Worm (Caenorhabditis elegans) whole organism, L3 larva: Measurements from ENCODE around the gene sup-9.
"Not testable (repeated sequence)": the region's sequence is repeated elsewhere in the genome, so short reads cannot be mapped to it uniquely, and the experiment has no call there.

Experiments used
- R02D3.7 ChIP-seq: fragments of 150-350 bp; optimal IDR thresholded peaks from 2 replicates; lab custom pipeline; 2014; ENCODE audit warnings: missing biosample characterization, missing genetic modification characterization
- ZK546.5 ChIP-seq: sonication (generic microtip); optimal IDR thresholded peaks from 2 replicates; lab custom pipeline; 2017; ENCODE audit warnings: missing biosample characterization, missing genetic modification characterization
- aly-2 ChIP-seq: fragments of 150-350 bp; optimal IDR thresholded peaks from 2 replicates; lab custom pipeline; 2014; ENCODE audit warnings: missing biosample characterization, missing genetic modification characterization
- ama-1 ChIP-seq: fragments of 150-350 bp; optimal IDR thresholded peaks from 2 replicates; lab custom pipeline; 2018
- ceh-16 ChIP-seq: sonication (generic microtip); optimal IDR thresholded peaks from 2 replicates; lab custom pipeline; 2017; ENCODE audit warnings: missing biosample characterization, missing genetic modification characterization
- ceh-9 ChIP-seq: sonication (generic microtip); optimal IDR thresholded peaks from 2 replicates; lab custom pipeline; 2018; ENCODE audit warnings: missing biosample characterization, missing genetic modification characterization
- egl-5 ChIP-seq: fragments of 150-350 bp; optimal IDR thresholded peaks from 2 replicates; lab custom pipeline; 2017; ENCODE audit warnings: missing biosample characterization, missing genetic modification reagents, missing genetic modification characterization, inconsistent platforms
- elt-1 ChIP-seq: fragments of 150-350 bp; optimal IDR thresholded peaks from 2 replicates; lab custom pipeline; 2014; ENCODE audit warnings: missing biosample characterization, missing genetic modification characterization
- elt-2 ChIP-seq: sonication (generic microtip); optimal IDR thresholded peaks from 2 replicates; lab custom pipeline; 2016; ENCODE audit warnings: missing genetic modification reagents, mild to moderate bottlenecking, missing genetic modification characterization, missing compliant biosample characterization
- elt-3 ChIP-seq, 3 experiments: fragments of 150-350 bp in 1 of 3; sonication (generic microtip) in 2 of 3; optimal IDR thresholded peaks; 2 replicates in 2 of 3; 4 replicates in 1 of 3; lab custom pipeline; 2014 to 2017; ENCODE audit warnings: missing biosample characterization in 3 of 3, missing genetic modification characterization in 3 of 3
- fkh-10 ChIP-seq: sonication (generic microtip); optimal IDR thresholded peaks from 2 replicates; lab custom pipeline; 2017; ENCODE audit warnings: missing biosample characterization, missing genetic modification reagents, missing genetic modification characterization
- fkh-2 ChIP-seq: fragments of 150-350 bp; optimal IDR thresholded peaks from 2 replicates; lab custom pipeline; 2014; ENCODE audit warnings: missing biosample characterization, missing genetic modification reagents, missing genetic modification characterization
- fos-1 ChIP-seq: fragments of 150-350 bp; optimal IDR thresholded peaks from 2 replicates; lab custom pipeline; 2014; ENCODE audit warnings: missing biosample characterization, missing genetic modification characterization
- hmg-11 ChIP-seq: sonication (generic microtip); optimal IDR thresholded peaks from 2 replicates; lab custom pipeline; 2016; ENCODE audit warnings: missing genetic modification characterization, missing compliant biosample characterization
- jun-1 ChIP-seq: fragments of 150-350 bp; optimal IDR thresholded peaks from 2 replicates; lab custom pipeline; 2014; ENCODE audit warnings: missing biosample characterization, missing genetic modification reagents, missing genetic modification characterization
- lin-15B ChIP-seq: fragments of 150-350 bp; optimal IDR thresholded peaks from 2 replicates; lab custom pipeline; 2014; ENCODE audit warnings: missing biosample characterization, missing genetic modification characterization
- lin-39 ChIP-seq: fragments of 150-350 bp; optimal IDR thresholded peaks from 2 replicates; lab custom pipeline; 2018; ENCODE audit warnings: missing biosample characterization, missing genetic modification reagents, missing genetic modification characterization
- lsy-12 ChIP-seq: sonication (generic microtip); optimal IDR thresholded peaks from 2 replicates; lab custom pipeline; 2016; ENCODE audit warnings: mild to moderate bottlenecking, missing genetic modification characterization, missing compliant biosample characterization
- mdl-1 ChIP-seq: fragments of 150-350 bp; optimal IDR thresholded peaks from 2 replicates; lab custom pipeline; 2014; ENCODE audit warnings: missing biosample characterization, missing genetic modification characterization
- mml-1 ChIP-seq: fragments of 150-350 bp; sonication (generic microtip); optimal IDR thresholded peaks from 3 replicates; lab custom pipeline; 2014; ENCODE audit warnings: missing biosample characterization, missing genetic modification characterization
- nhr-25 ChIP-seq: sonication (generic microtip); optimal IDR thresholded peaks from 2 replicates; lab custom pipeline; 2017; ENCODE audit warnings: missing biosample characterization, missing genetic modification characterization
- nhr-43 ChIP-seq: sonication (generic microtip); optimal IDR thresholded peaks from 2 replicates; lab custom pipeline; 2016; ENCODE audit warnings: mild to moderate bottlenecking, missing genetic modification characterization, missing compliant biosample characterization; ENCODE audit not compliant: poor library complexity, severe bottlenecking
- nhr-67 ChIP-seq: fragments of 150-350 bp; optimal IDR thresholded peaks from 2 replicates; lab custom pipeline; 2014; ENCODE audit warnings: missing biosample characterization, missing genetic modification characterization
- nhr-76 ChIP-seq: fragments of 150-350 bp; sonication (generic microtip); optimal IDR thresholded peaks from 5 replicates; lab custom pipeline; 2014; ENCODE audit warnings: missing biosample characterization, missing genetic modification characterization
- nhr-77 ChIP-seq: fragments of 150-350 bp; optimal IDR thresholded peaks from 2 replicates; lab custom pipeline; 2014; ENCODE audit warnings: missing biosample characterization, missing genetic modification characterization
- pha-4 ChIP-seq: fragments of 150-350 bp; optimal IDR thresholded peaks from 2 replicates; lab custom pipeline; 2014; ENCODE audit warnings: missing biosample characterization, missing genetic modification reagents, missing genetic modification characterization
- pqm-1 ChIP-seq: fragments of 150-350 bp; optimal IDR thresholded peaks from 2 replicates; lab custom pipeline; 2017; ENCODE audit warnings: missing biosample characterization, missing genetic modification characterization, inconsistent platforms
- sea-2 ChIP-seq: fragments of 150-350 bp; sonication (generic microtip); optimal IDR thresholded peaks from 4 replicates; lab custom pipeline; 2014; ENCODE audit warnings: missing biosample characterization, missing genetic modification reagents, missing genetic modification characterization
- skn-1 ChIP-seq: fragments of 150-350 bp; optimal IDR thresholded peaks from 2 replicates; lab custom pipeline; 2014; ENCODE audit warnings: missing biosample characterization, missing genetic modification characterization
- snpc-4 ChIP-seq: fragments of 150-350 bp; optimal IDR thresholded peaks from 2 replicates; lab custom pipeline; 2014; ENCODE audit warnings: missing biosample characterization, missing genetic modification characterization
- unc-39 ChIP-seq: sonication (generic microtip); optimal IDR thresholded peaks from 4 replicates; lab custom pipeline; 2017; ENCODE audit warnings: missing biosample characterization, missing genetic modification characterization
- unc-62 ChIP-seq: fragments of 150-350 bp; sonication (generic microtip); optimal IDR thresholded peaks from 4 replicates; lab custom pipeline; 2014; ENCODE audit warnings: missing biosample characterization, missing genetic modification reagents, missing genetic modification characterization
- ztf-11 ChIP-seq: fragments of 150-350 bp; optimal IDR thresholded peaks from 2 replicates; lab custom pipeline; 2014; ENCODE audit warnings: missing biosample characterization, missing genetic modification characterization
- ztf-4 ChIP-seq: fragments of 150-350 bp; optimal IDR thresholded peaks from 2 replicates; lab custom pipeline; 2014; ENCODE audit warnings: missing biosample characterization, missing genetic modification characterization

sup-9 gene

DNA sequence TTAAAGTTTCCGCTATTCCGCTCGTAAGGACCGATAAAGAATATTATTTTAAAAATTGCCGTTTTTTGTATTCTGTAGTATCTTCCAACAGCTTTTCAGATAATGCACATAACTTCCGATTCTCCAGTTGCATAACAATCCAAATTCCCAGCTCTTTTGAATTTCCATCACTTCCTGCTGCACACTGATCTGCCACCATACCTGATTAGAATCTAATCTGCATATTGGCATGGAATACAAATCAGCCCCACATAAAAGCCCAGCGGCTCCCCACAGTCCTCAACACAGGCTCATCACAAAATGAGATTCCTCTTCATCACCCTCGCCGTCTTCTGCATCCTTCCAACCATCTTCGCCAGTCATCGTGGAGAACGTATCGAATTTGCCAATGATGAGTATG, 1.8 kb upstream of the sup-9 start, which contains the start of gene nspf-2:
TSS of gene nspf-2 (plus strand) at position 301 of the 400 bp plus-strand sequence.
- not testable (repeated sequence) for TF ChIP-seq mml-1; ceh-16 (tag; lab: Kevin White, UChicago); unc-39 (tag; lab: Kevin White, UChicago)

DNA sequence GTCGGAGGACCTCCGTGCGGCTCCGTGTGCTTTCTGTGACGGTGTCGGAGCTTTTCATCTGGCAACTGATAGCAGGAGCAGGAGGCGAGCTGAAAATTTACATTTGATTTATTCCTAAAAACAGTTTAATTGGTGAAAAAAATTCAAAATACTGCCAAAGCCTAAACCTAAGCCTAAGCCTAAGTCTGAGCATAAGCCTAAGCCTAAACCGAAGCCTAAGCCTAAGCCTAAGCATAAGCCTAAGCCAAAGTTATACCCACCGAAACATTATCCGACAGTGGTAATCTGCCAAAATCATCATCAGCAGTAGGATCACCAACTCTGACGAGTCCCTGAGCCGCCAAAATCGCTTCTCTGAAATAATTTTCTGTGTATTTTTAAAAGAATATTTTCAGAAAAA, 2.0 kb downstream of the sup-9 start:
- no peak for TF ChIP-seq nhr-67 (tag; lab: Kevin White, UChicago)
- no peak for TF ChIP-seq skn-1 (tag; lab: Kevin White, UChicago)
- TF ChIP-seq ztf-11 (tag; lab: Kevin White, UChicago): no peak
- TF ChIP-seq pha-4: no peak
- no peak for TF ChIP-seq ZK546.5 (tag; lab: Kevin White, UChicago)
- no peak for TF ChIP-seq elt-3 (tag; optimal IDR thresholded peaks at IDR 0.05; lab: Kevin White, UChicago)
- TF ChIP-seq lin-39: no peak
- no peak for TF ChIP-seq fkh-10 (GFP tag; lab: Kevin White, UChicago)
- TF ChIP-seq nhr-76 (tag; lab: Kevin White, UChicago): no peak
- no peak for TF ChIP-seq mml-1
- no peak for TF ChIP-seq hmg-11 (tag; lab: Kevin White, UChicago)
- TF ChIP-seq nhr-25 (tag; lab: Kevin White, UChicago): no peak
- no peak for TF ChIP-seq unc-62 (GFP tag; lab: Kevin White, UChicago)
- TF ChIP-seq snpc-4: no peak
- no peak for TF ChIP-seq ztf-4
- no peak for TF ChIP-seq mdl-1
- no peak for TF ChIP-seq nhr-43 (tag; lab: Kevin White, UChicago)
- TF ChIP-seq aly-2 (tag; lab: Kevin White, UChicago): no peak
- TF ChIP-seq egl-5 (tag; lab: Kevin White, UChicago): no peak

DNA sequence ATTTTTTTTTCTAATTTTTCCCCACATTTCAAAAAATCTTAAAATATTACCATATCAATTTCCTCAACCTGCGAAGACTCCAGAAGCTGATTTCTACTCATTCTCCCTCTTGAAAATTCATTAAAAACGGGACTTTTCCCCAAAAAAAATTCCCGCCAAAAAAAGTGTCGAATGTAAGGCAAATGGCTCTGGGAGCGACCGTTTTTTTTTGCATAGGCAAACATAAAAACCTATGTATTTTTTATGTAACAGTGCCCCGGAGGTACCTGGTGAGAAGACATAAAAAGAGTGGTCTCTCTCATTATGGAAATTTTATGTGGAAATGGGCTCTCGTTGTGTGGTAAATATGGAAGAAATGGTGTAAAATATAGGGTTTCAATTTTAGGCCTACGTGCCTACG, 2.6 kb downstream of the sup-9 start, which contains the start of gene ceh-87:
TSS of gene ceh-87 (minus strand) at position 101 of the 400 bp plus-strand sequence.
- TF ChIP-seq elt-1 (tag; lab: Kevin White, UChicago) (no peak), nhr-77 (tag; lab: Kevin White, UChicago) (no peak), ztf-11 (tag; lab: Kevin White, UChicago) (no peak), hmg-11 (tag; lab: Kevin White, UChicago) (no peak), R02D3.7 (no peak), sea-2 (GFP tag; lab: Kevin White, UChicago) (no peak), mdl-1 (no peak), nhr-25 (tag; lab: Kevin White, UChicago) (no peak), ama-1 (lab: Kevin White, UChicago) (no peak), fkh-2 (no peak)

DNA sequence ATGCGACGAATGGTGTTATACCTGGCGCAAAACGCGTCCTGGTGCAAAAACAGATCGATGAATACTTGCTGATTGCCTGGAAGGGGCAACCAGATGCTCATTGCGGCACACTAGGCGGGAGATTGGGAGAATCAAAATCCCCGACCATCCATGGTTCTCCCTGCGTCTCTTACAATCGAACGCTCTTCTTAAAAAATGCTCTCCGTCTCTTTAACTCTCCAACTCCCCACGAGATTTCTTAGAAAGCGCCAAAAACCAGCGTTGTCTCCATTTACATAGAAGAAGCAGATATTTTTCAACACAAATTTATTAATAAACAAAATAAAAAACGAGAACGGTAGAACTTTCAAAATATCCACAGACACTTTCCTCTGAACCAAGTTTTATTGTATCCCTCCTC, 5.7 kb downstream of the sup-9 start, which contains the start of gene F34D6.1:
TSS of gene F34D6.1 (minus strand) at position 101 of the 400 bp plus-strand sequence.
- TF ChIP-seq ceh-9 (tag; lab: Kevin White, UChicago): no peak
- no peak for TF ChIP-seq nhr-43 (tag; lab: Kevin White, UChicago)
- TF ChIP-seq nhr-77 (tag; lab: Kevin White, UChicago): no peak
- TF ChIP-seq lin-15B (tag; lab: Kevin White, UChicago): no peak
- TF ChIP-seq jun-1 (tag; lab: Kevin White, UChicago): no peak
- TF ChIP-seq mdl-1: no peak
- TF ChIP-seq ama-1 (lab: Kevin White, UChicago): no peak
- no peak for TF ChIP-seq fkh-10 (GFP tag; lab: Kevin White, UChicago)
- TF ChIP-seq lsy-12 (tag; lab: Kevin White, UChicago): no peak
- no peak for TF ChIP-seq fos-1

DNA sequence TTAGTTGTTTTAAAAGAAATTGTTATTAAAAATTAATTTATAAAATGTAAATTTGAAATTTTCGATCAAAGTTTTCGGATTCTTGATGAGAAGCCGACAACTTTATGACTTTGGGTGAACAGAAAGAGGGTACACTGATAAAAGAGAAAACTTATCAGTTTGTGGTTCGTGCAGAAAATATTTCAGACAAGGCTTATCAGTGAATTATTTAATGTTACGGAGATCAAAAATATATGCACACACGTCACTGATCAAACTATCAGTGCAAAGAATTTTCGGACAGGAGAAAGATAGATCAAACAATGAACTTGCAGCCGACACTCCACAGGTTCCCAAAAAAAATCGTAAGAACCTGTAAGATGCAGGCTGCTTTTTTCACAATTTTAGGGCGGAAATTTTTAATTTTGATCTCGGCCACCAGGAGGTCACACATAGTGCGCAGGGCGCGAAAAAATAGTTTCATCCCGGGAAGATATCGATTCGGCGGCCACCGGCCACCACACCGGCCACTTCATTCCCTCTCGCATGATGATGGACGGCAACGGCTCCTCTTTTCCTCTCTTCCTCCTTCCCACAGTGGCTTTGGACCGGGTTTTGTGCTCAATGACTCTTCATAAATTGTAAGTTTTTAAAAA, 9.2 kb downstream of the sup-9 start, which contains the start of gene F22E5.17:
TSS of gene F22E5.17 (plus strand) at position 508 of the 635 bp plus-strand sequence.
- peak; percentile 94 for TF ChIP-seq elt-2
- peak; percentile 4 for TF ChIP-seq skn-1 (tag; lab: Kevin White, UChicago)
- no peak for TF ChIP-seq ZK546.5 (tag; lab: Kevin White, UChicago)
- TF ChIP-seq pqm-1 (tag; lab: Kevin White, UChicago): peak; percentile 69
- no peak for TF ChIP-seq egl-5 (tag; lab: Kevin White, UChicago)
